Worm (Caenorhabditis elegans) whole organism, L2 larva: ENCODE results near the gene cids-1.
A peak's percentile ranks its signal among the peaks of the same experiment; 100 is the strongest.

Experiments used
- C34F6.9 ChIP-seq: fragments of 150-350 bp; optimal IDR thresholded peaks from 2 replicates; lab custom pipeline; 2014; ENCODE audit warnings: missing biosample characterization, missing genetic modification characterization
- F13H6.1 ChIP-seq: sonication (generic microtip); optimal IDR thresholded peaks from 2 replicates; lab custom pipeline; 2016; ENCODE audit warnings: missing genetic modification characterization, missing compliant biosample characterization
- R02D3.7 ChIP-seq: fragments of 150-350 bp; optimal IDR thresholded peaks from 2 replicates; lab custom pipeline; 2014; ENCODE audit warnings: missing biosample characterization, missing genetic modification characterization
- Y55F3AM.14 ChIP-seq: fragments of 200-800 bp; sonication (Bioruptor generic); optimal IDR thresholded peaks from 2 replicates; lab custom pipeline; 2018; ENCODE audit warnings: mild to moderate bottlenecking, missing genetic modification characterization, missing compliant biosample characterization
- ZK546.5 ChIP-seq: sonication (generic microtip); optimal IDR thresholded peaks from 2 replicates; lab custom pipeline; 2017; ENCODE audit warnings: missing biosample characterization, missing genetic modification characterization
- alr-1 ChIP-seq: fragments of 150-350 bp; optimal IDR thresholded peaks from 2 replicates; lab custom pipeline; 2014; ENCODE audit warnings: missing biosample characterization, missing genetic modification characterization
- aly-2 ChIP-seq: fragments of 150-350 bp; optimal IDR thresholded peaks from 2 replicates; lab custom pipeline; 2014; ENCODE audit warnings: missing biosample characterization, missing genetic modification characterization
- ama-1 ChIP-seq: fragments of 150-350 bp; optimal IDR thresholded peaks from 2 replicates; lab custom pipeline; 2018; ENCODE audit warnings: inconsistent platforms
- blmp-1 ChIP-seq: sonication (generic microtip); optimal IDR thresholded peaks from 2 replicates; lab custom pipeline; 2017; ENCODE audit warnings: missing genetic modification characterization, mild to moderate bottlenecking, missing compliant biosample characterization, antibody characterized with exemption, moderate library complexity; ENCODE audit not compliant: insufficient read depth
- ceh-82 ChIP-seq: fragments of 150-350 bp; optimal IDR thresholded peaks from 2 replicates; lab custom pipeline; 2014; ENCODE audit warnings: missing biosample characterization, missing genetic modification characterization
- crh-2 ChIP-seq: sonication (generic microtip); optimal IDR thresholded peaks from 2 replicates; lab custom pipeline; 2017; ENCODE audit warnings: missing biosample characterization, missing genetic modification characterization
- dmd-4 ChIP-seq: sonication (generic microtip); optimal IDR thresholded peaks from 2 replicates; lab custom pipeline; 2017; ENCODE audit warnings: missing biosample characterization, missing genetic modification characterization
- elt-1 ChIP-seq: fragments of 150-350 bp; optimal IDR thresholded peaks from 2 replicates; lab custom pipeline; 2014; ENCODE audit warnings: missing biosample characterization, missing genetic modification characterization
- elt-3 ChIP-seq: sonication (generic microtip); optimal IDR thresholded peaks from 2 replicates; lab custom pipeline; 2017; ENCODE audit warnings: missing biosample characterization, missing genetic modification characterization
- gmeb-1 ChIP-seq: fragments of 150-350 bp; optimal IDR thresholded peaks from 2 replicates; lab custom pipeline; 2014; ENCODE audit warnings: missing biosample characterization, missing genetic modification characterization
- lin-11 ChIP-seq: fragments of 150-350 bp; sonication (generic microtip); optimal IDR thresholded peaks from 2 replicates; lab custom pipeline; 2014; ENCODE audit warnings: missing biosample characterization, missing genetic modification characterization, inconsistent platforms, mixed read lengths
- lin-13 ChIP-seq: fragments of 150-350 bp; optimal IDR thresholded peaks from 2 replicates; lab custom pipeline; 2014; ENCODE audit warnings: missing biosample characterization, missing genetic modification reagents, missing genetic modification characterization
- lin-39 ChIP-seq: fragments of 150-350 bp; optimal IDR thresholded peaks from 2 replicates; lab custom pipeline; 2014; ENCODE audit warnings: missing biosample characterization, missing genetic modification reagents, missing genetic modification characterization
- lsy-2 ChIP-seq, 2 experiments: fragments of 150-350 bp in 1 of 2; sonication (generic microtip) in 1 of 2; optimal IDR thresholded peaks; 2 replicates each; lab custom pipeline; 2014 to 2017; ENCODE audit warnings: missing biosample characterization in 2 of 2, missing genetic modification characterization in 2 of 2
- mbf-1 ChIP-seq: sonication (generic microtip); optimal IDR thresholded peaks from 2 replicates; lab custom pipeline; 2017; ENCODE audit warnings: missing biosample characterization, missing genetic modification characterization
- nhr-11 ChIP-seq: fragments of 150-350 bp; optimal IDR thresholded peaks from 2 replicates; lab custom pipeline; 2014; ENCODE audit warnings: missing biosample characterization, missing genetic modification characterization
- nhr-21 ChIP-seq: fragments of 150-350 bp; optimal IDR thresholded peaks from 2 replicates; lab custom pipeline; 2014; ENCODE audit warnings: missing biosample characterization, missing genetic modification characterization
- nhr-237 ChIP-seq: fragments of 150-350 bp; optimal IDR thresholded peaks from 2 replicates; lab custom pipeline; 2014; ENCODE audit warnings: missing biosample characterization, missing genetic modification characterization
- nhr-25 ChIP-seq: fragments of 150-350 bp; sonication (generic microtip); optimal IDR thresholded peaks from 3 replicates; lab custom pipeline; 2014; ENCODE audit warnings: missing biosample characterization, missing genetic modification characterization
- nhr-6 ChIP-seq: fragments of 150-350 bp; optimal IDR thresholded peaks from 2 replicates; lab custom pipeline; 2014; ENCODE audit warnings: missing biosample characterization, missing genetic modification characterization
- nhr-77 ChIP-seq: fragments of 150-350 bp; optimal IDR thresholded peaks from 2 replicates; lab custom pipeline; 2014; ENCODE audit warnings: missing biosample characterization, missing genetic modification characterization
- peb-1 ChIP-seq: fragments of 150-350 bp; optimal IDR thresholded peaks from 2 replicates; lab custom pipeline; 2014; ENCODE audit warnings: missing biosample characterization, missing genetic modification characterization
- sem-4 ChIP-seq: fragments of 150-350 bp; optimal IDR thresholded peaks from 2 replicates; lab custom pipeline; 2014; ENCODE audit warnings: missing biosample characterization, missing genetic modification reagents, missing genetic modification characterization
- skn-1 ChIP-seq: sonication (generic microtip); optimal IDR thresholded peaks from 2 replicates; lab custom pipeline; 2017; ENCODE audit warnings: missing biosample characterization, missing genetic modification characterization
- sma-3 ChIP-seq: sonication (generic microtip); optimal IDR thresholded peaks from 2 replicates; lab custom pipeline; 2016; ENCODE audit warnings: missing genetic modification reagents, missing genetic modification characterization, missing compliant biosample characterization
- sma-9 ChIP-seq, 2 experiments: fragments of 150-350 bp in 1 of 2; sonication (generic microtip) in 1 of 2; optimal IDR thresholded peaks; 2 replicates each; lab custom pipeline; 2014 to 2016; ENCODE audit warnings: missing genetic modification characterization in 2 of 2, mild to moderate bottlenecking in 1 of 2, missing biosample characterization in 1 of 2, missing compliant biosample characterization in 1 of 2, missing genetic modification reagents in 1 of 2, moderate library complexity in 1 of 2
- unc-39 ChIP-seq: fragments of 150-350 bp; optimal IDR thresholded peaks from 2 replicates; lab custom pipeline; 2014; ENCODE audit warnings: missing biosample characterization, missing genetic modification characterization
- unc-55 ChIP-seq: fragments of 150-350 bp; sonication (generic microtip); optimal IDR thresholded peaks from 3 replicates; lab custom pipeline; 2014; ENCODE audit warnings: missing biosample characterization, missing genetic modification reagents, missing genetic modification characterization
- unc-62 ChIP-seq: fragments of 150-350 bp; optimal IDR thresholded peaks from 2 replicates; lab custom pipeline; 2014; ENCODE audit warnings: missing biosample characterization, missing genetic modification reagents, missing genetic modification characterization
- zag-1 ChIP-seq: fragments of 150-350 bp; optimal IDR thresholded peaks from 2 replicates; lab custom pipeline; 2014; ENCODE audit warnings: missing biosample characterization, missing genetic modification characterization
- ztf-4 ChIP-seq: fragments of 150-350 bp; optimal IDR thresholded peaks from 2 replicates; lab custom pipeline; 2014; ENCODE audit warnings: missing biosample characterization, missing genetic modification characterization

The cids-1 gene

ce11 chrIII:8254938-8255337 lies 10.7 kb downstream of the cids-1 start, which contains the start of gene F09G8.5:
TSS of gene F09G8.5 (plus strand) at chrIII:8254975.
- TF ChIP-seq unc-55, result peak; percentile 81
- no peak for TF ChIP-seq elt-3 (tag; lab: Kevin White, UChicago)

DNA sequence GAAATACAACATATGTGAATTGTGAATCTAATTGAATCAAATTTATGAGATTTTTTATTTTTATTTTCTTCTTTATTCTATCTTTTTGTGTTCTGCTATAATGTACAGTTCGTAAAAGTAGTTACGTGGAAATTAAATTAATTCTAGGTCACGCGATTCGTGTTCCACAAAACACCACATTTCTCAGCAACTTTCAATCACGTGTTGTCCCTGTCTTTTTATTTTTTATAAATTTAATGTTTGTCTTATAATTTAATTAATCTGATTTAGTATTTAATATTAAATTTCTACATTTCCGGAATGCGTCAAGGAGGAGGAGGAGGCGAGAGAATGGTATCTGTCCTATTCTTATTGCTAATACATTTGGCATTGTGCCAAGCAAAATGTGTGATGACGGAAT lies 13.8 kb downstream of the cids-1 start, which contains the start of gene ncr-2:
Gene ncr-2, plus strand, starts transcription at position 301 of the 400 bp plus-strand sequence.
- no peak for TF ChIP-seq lin-13 (GFP tag; lab: Kevin White, UChicago)
- TF ChIP-seq ceh-82 (tag; lab: Kevin White, UChicago), result no peak
- no peak for TF ChIP-seq aly-2
- TF ChIP-seq ama-1, result no peak
- no peak for TF ChIP-seq nhr-77 (tag; lab: Kevin White, UChicago)
- TF ChIP-seq peb-1 (tag; lab: Kevin White, UChicago), result no peak
- no peak for TF ChIP-seq gmeb-1 (tag; lab: Kevin White, UChicago)
- TF ChIP-seq alr-1 (tag; lab: Kevin White, UChicago), result no peak
- no peak for TF ChIP-seq mbf-1 (tag; lab: Kevin White, UChicago)
- TF ChIP-seq Y55F3AM.14 (GFP tag; lab: Kevin White, UChicago), result no peak
- TF ChIP-seq ztf-4 (tag; lab: Kevin White, UChicago), result no peak
- no peak for TF ChIP-seq nhr-11 (tag; lab: Kevin White, UChicago)
- no peak for TF ChIP-seq lin-39 (tag; lab: Kevin White, UChicago)
- TF ChIP-seq nhr-21 (tag; lab: Kevin White, UChicago), result no peak
- no peak for TF ChIP-seq R02D3.7
- no peak for TF ChIP-seq dmd-4 (tag; lab: Kevin White, UChicago)
- no peak for TF ChIP-seq sma-9 (GFP tag; optimal IDR thresholded peaks at IDR 0.05; lab: Kevin White, UChicago)
- TF ChIP-seq sma-9 (tag; optimal IDR thresholded peaks at IDR 0.05; lab: Kevin White, UChicago), result no peak

ce11 chrIII:8262599-8262998 lies 18.4 kb downstream of the cids-1 start:
- TF ChIP-seq nhr-11 (tag; lab: Kevin White, UChicago) (no peak), sem-4 (tag; lab: Kevin White, UChicago) (no peak), Y55F3AM.14 (GFP tag; lab: Kevin White, UChicago) (no peak), elt-1 (tag; lab: Kevin White, UChicago) (no peak), lsy-2 (tag; optimal IDR thresholded peaks at IDR 0.05; lab: Kevin White, UChicago) (no peak), mbf-1 (tag; lab: Kevin White, UChicago) (no peak), C34F6.9 (tag; lab: Kevin White, UChicago) (no peak), unc-55 (no peak), F13H6.1 (tag; lab: Kevin White, UChicago) (no peak), R02D3.7 (no peak), nhr-6 (tag; lab: Kevin White, UChicago) (no peak), ztf-4 (tag; lab: Kevin White, UChicago) (no peak), sma-9 (GFP tag; optimal IDR thresholded peaks at IDR 0.05; lab: Kevin White, UChicago) (no peak), sma-9 (tag; optimal IDR thresholded peaks at IDR 0.05; lab: Kevin White, UChicago) (no peak), unc-39 (no peak), skn-1 (tag; lab: Kevin White, UChicago) (no peak), lin-11 (tag; lab: Kevin White, UChicago) (no peak), nhr-21 (tag; lab: Kevin White, UChicago) (no peak), ZK546.5 (tag; lab: Kevin White, UChicago) (no peak), zag-1 (tag; lab: Kevin White, UChicago) (no peak)

ce11 chrIII:8263377-8263776 lies 19.1 kb downstream of the cids-1 start, which contains the start of gene col-91:
TSS of gene col-91 (minus strand) at chrIII:8263664.
- peak; percentile 1 for TF ChIP-seq nhr-21 (tag; lab: Kevin White, UChicago)
- peak; percentile 16 for TF ChIP-seq nhr-25 (tag; lab: Kevin White, UChicago)
- TF ChIP-seq gmeb-1 (tag; lab: Kevin White, UChicago), result no peak

DNA sequence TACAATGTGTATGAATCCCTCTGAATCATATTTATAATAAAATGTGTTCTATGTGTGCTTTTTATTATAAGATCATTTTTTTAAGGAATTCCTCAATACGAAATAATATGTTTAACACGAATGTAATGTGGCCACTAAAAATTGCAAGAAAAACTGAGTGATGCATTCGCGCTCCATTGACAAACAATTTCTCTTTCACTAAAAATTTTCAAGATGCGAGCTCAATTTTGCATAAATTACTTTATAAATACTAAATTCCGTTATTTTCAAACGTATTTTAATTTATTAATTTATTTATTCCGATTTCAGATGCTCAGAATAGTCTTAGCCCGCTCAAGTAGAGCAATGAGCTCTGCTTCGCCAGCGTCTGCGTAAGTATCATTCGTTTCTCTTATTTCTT lies 21.5 kb downstream of the cids-1 start, which contains the start of gene mrps-9:
Gene mrps-9, plus strand, starts transcription at position 310 of the 400 bp plus-strand sequence.
- TF ChIP-seq ztf-4 (tag; lab: Kevin White, UChicago) (no peak), ceh-82 (tag; lab: Kevin White, UChicago) (no peak), sem-4 (tag; lab: Kevin White, UChicago) (no peak), unc-62 (GFP tag; lab: Kevin White, UChicago) (no peak), nhr-237 (tag; lab: Kevin White, UChicago) (no peak), nhr-25 (tag; lab: Kevin White, UChicago) (no peak), unc-55 (peak; percentile 53), crh-2 (peak; percentile 8), sma-3 (GFP tag; lab: Kevin White, UChicago) (no peak), zag-1 (tag; lab: Kevin White, UChicago) (no peak), blmp-1 (peak; percentile 29), C34F6.9 (tag; lab: Kevin White, UChicago) (no peak), skn-1 (tag; lab: Kevin White, UChicago) (no peak), nhr-21 (tag; lab: Kevin White, UChicago) (no peak), mbf-1 (tag; lab: Kevin White, UChicago) (no peak), elt-3 (tag; lab: Kevin White, UChicago) (no peak), alr-1 (tag; lab: Kevin White, UChicago) (no peak), F13H6.1 (tag; lab: Kevin White, UChicago) (no peak), lin-11 (tag; lab: Kevin White, UChicago) (no peak)
